Fruit fly (Drosophila melanogaster) whole organism, embryonic: ENCODE data around the gene CG5225.
A peak's percentile ranks its signal among the peaks of the same experiment; 100 is the strongest.

Experiments
- Awh ChIP-seq: fragments of 200-800 bp; sonication (Bioruptor generic); IDR thresholded peaks from 2 replicates; pipeline ENCODE4, ENCODE4 v1.3.6; 2022; ENCODE audit warnings: missing biosample characterization, missing genetic modification characterization
- BEAF-32 ChIP-seq: fragments of 200-800 bp; sonication (Bioruptor generic); optimal IDR thresholded peaks from 3 replicates; lab custom pipeline; 2017; ENCODE audit warnings: missing biosample characterization, missing genetic modification characterization, mild to moderate bottlenecking, moderate library complexity, missing genetic modification reagents
- CG12219 ChIP-seq: fragments of 200-800 bp; sonication (Bioruptor generic); optimal IDR thresholded peaks from 3 replicates; lab custom pipeline; 2018; ENCODE audit warnings: missing biosample characterization, mild to moderate bottlenecking, missing genetic modification characterization
- CG13296 ChIP-seq: fragments of 200-800 bp; sonication (Bioruptor generic); optimal IDR thresholded peaks from 3 replicates; lab custom pipeline; 2018; ENCODE audit warnings: missing biosample characterization, mild to moderate bottlenecking, missing genetic modification characterization
- CG14014 ChIP-seq: fragments of 200-800 bp; sonication (Bioruptor generic); IDR thresholded peaks from 2 replicates; pipeline ENCODE4 v1.3.6; 2022; ENCODE audit warnings: missing biosample characterization, missing genetic modification characterization
- CG14050 ChIP-seq: fragments of 200-800 bp; sonication (Bioruptor generic); IDR thresholded peaks from 3 replicates; pipeline ENCODE4 v1.3.6; 2022; ENCODE audit warnings: missing biosample characterization, missing genetic modification characterization
- CG16779 ChIP-seq: fragments of 200-800 bp; sonication (Bioruptor generic); IDR thresholded peaks from 2 replicates; pipeline ENCODE4 v1.3.6; 2022; ENCODE audit warnings: missing biosample characterization, missing genetic modification characterization
- CG17612 ChIP-seq: fragments of 200-800 bp; sonication (Bioruptor generic); IDR thresholded peaks from 2 replicates; pipeline ENCODE4 v1.3.6; 2022; ENCODE audit warnings: missing biosample characterization, missing genetic modification characterization
- CG17912 ChIP-seq: fragments of 200-800 bp; sonication (Bioruptor generic); optimal IDR thresholded peaks from 2 replicates; lab custom pipeline; 2018; ENCODE audit warnings: missing biosample characterization, mild to moderate bottlenecking, missing genetic modification characterization
- CG18262 ChIP-seq: fragments of 200-800 bp; optimal IDR thresholded peaks from 3 replicates; lab custom pipeline; 2019; ENCODE audit warnings: missing biosample characterization, mild to moderate bottlenecking, missing genetic modification characterization, moderate library complexity
- CG18599 ChIP-seq: fragments of 200-800 bp; sonication (Bioruptor generic); optimal IDR thresholded peaks from 3 replicates; lab custom pipeline; 2017; ENCODE audit warnings: missing biosample characterization, missing genetic modification characterization, mild to moderate bottlenecking, moderate library complexity, missing genetic modification reagents
- CG30431 ChIP-seq: fragments of 200-800 bp; sonication (Bioruptor generic); optimal IDR thresholded peaks from 2 replicates; lab custom pipeline; 2017; ENCODE audit warnings: missing biosample characterization, missing genetic modification characterization
- CG31441 ChIP-seq: fragments of 200-800 bp; sonication (Bioruptor generic); IDR thresholded peaks from 2 replicates; pipeline ENCODE4 v1.3.6; 2022; ENCODE audit warnings: missing biosample characterization, missing genetic modification characterization
- CG3163 ChIP-seq: fragments of 200-800 bp; sonication (Bioruptor generic); optimal IDR thresholded peaks from 3 replicates; lab custom pipeline; 2016; ENCODE audit warnings: missing biosample characterization, missing genetic modification characterization
- CG32532 ChIP-seq: fragments of 200-800 bp; sonication (Bioruptor generic); IDR thresholded peaks from 2 replicates; pipeline ENCODE4 v1.3.6; 2022; ENCODE audit warnings: missing biosample characterization, missing genetic modification characterization
- CG6272 ChIP-seq: fragments of 200-800 bp; sonication (Bioruptor generic); IDR thresholded peaks from 2 replicates; pipeline ENCODE4 v1.3.6; 2022; ENCODE audit warnings: missing biosample characterization, missing genetic modification characterization
- CG6813 ChIP-seq: fragments of 200-800 bp; sonication (Bioruptor generic); optimal IDR thresholded peaks from 2 replicates; lab custom pipeline; 2017; ENCODE audit warnings: missing biosample characterization, missing genetic modification characterization, mild to moderate bottlenecking, moderate library complexity, missing genetic modification reagents
- CG7987 ChIP-seq: fragments of 200-800 bp; sonication (Bioruptor generic); optimal IDR thresholded peaks from 2 replicates; lab custom pipeline; 2018; ENCODE audit warnings: missing biosample characterization, mild to moderate bottlenecking, missing genetic modification characterization, moderate library complexity
- CG8089 ChIP-seq: fragments of 200-800 bp; sonication (Bioruptor generic); optimal IDR thresholded peaks from 3 replicates; lab custom pipeline; 2016; ENCODE audit warnings: missing biosample characterization, missing genetic modification characterization
- CG9797 ChIP-seq: fragments of 200-800 bp; sonication (Bioruptor generic); optimal IDR thresholded peaks from 3 replicates; lab custom pipeline; 2018; ENCODE audit warnings: missing biosample characterization, mild to moderate bottlenecking, missing genetic modification characterization
- Chrac-16 ChIP-seq: fragments of 200-800 bp; sonication (Bioruptor generic); optimal IDR thresholded peaks from 3 replicates; lab custom pipeline; 2016; ENCODE audit warnings: missing biosample characterization, missing genetic modification characterization
- H15 ChIP-seq: fragments of 200-800 bp; sonication (Bioruptor generic); IDR thresholded peaks from 3 replicates; pipeline ENCODE4 v1.3.6; 2022; ENCODE audit warnings: missing biosample characterization, missing genetic modification characterization
- HLH4C ChIP-seq: fragments of 200-800 bp; sonication (Bioruptor generic); IDR thresholded peaks from 3 replicates; pipeline ENCODE4 v1.3.6; 2022; ENCODE audit warnings: missing biosample characterization, missing genetic modification characterization; ENCODE audit not compliant: partially characterized antibody
- Hsf ChIP-seq: fragments of 200-800 bp; sonication (Bioruptor generic); optimal IDR thresholded peaks from 3 replicates; lab custom pipeline; 2016; ENCODE audit warnings: missing biosample characterization, missing genetic modification characterization
- Jarid2 ChIP-seq: fragments of 200-800 bp; sonication (Bioruptor generic); optimal IDR thresholded peaks from 3 replicates; lab custom pipeline; 2017; ENCODE audit warnings: mild to moderate bottlenecking, missing biosample characterization, missing genetic modification reagents, missing genetic modification characterization
- Med ChIP-seq: fragments of 200-800 bp; sonication (Bioruptor generic); peaks from one replicate; lab custom pipeline; 2016; ENCODE audit warnings: missing biosample characterization, missing genetic modification characterization, mild to moderate bottlenecking, inconsistent platforms, moderate library complexity
- Nf-YC ChIP-seq: fragments of 200-800 bp; optimal IDR thresholded peaks from 3 replicates; lab custom pipeline; 2019; ENCODE audit warnings: missing biosample characterization, mild to moderate bottlenecking, missing genetic modification characterization, moderate library complexity
- Oli ChIP-seq: fragments of 200-800 bp; sonication (Bioruptor generic); optimal IDR thresholded peaks from 2 replicates; lab custom pipeline; 2018; ENCODE audit warnings: missing biosample characterization, mild to moderate bottlenecking, missing genetic modification characterization, moderate library complexity
- Scr ChIP-seq: fragments of 200-800 bp; sonication (Bioruptor generic); IDR thresholded peaks from 2 replicates; pipeline ENCODE4 v1.3.6; 2022; ENCODE audit warnings: missing biosample characterization, missing genetic modification characterization; ENCODE audit not compliant: partially characterized antibody
- Stat92E ChIP-seq, 3 experiments: fragments of >200 bp in 2 of 3; fragments of 200-800 bp in 1 of 3; sonication (Bioruptor generic) in 1 of 3; optimal IDR thresholded peaks; 2 replicates each; lab custom pipeline; 2017 to 2019; ENCODE audit warnings: missing biosample characterization in 3 of 3, missing genetic modification characterization in 3 of 3, mild to moderate bottlenecking in 1 of 3, moderate library complexity in 1 of 3
- Taf1 ChIP-seq: fragments of 200-800 bp; sonication (Bioruptor generic); IDR thresholded peaks from 2 replicates; pipeline ENCODE4 v1.3.6; 2022; ENCODE audit warnings: missing biosample characterization, missing genetic modification characterization
- ab ChIP-seq: fragments of 200-800 bp; sonication (Bioruptor generic); optimal IDR thresholded peaks from 2 replicates; lab custom pipeline; 2016; ENCODE audit warnings: missing biosample characterization, missing genetic modification characterization
- ac ChIP-seq: fragments of 200-800 bp; sonication (Bioruptor generic); optimal IDR thresholded peaks from 3 replicates; lab custom pipeline; 2017; ENCODE audit warnings: missing biosample characterization, mild to moderate bottlenecking, missing genetic modification characterization
- amos ChIP-seq: fragments of 200-800 bp; sonication (Bioruptor generic); IDR thresholded peaks from 2 replicates; pipeline ENCODE4 v1.3.6; 2022; ENCODE audit warnings: missing biosample characterization, missing genetic modification characterization; ENCODE audit not compliant: partially characterized antibody
- chm ChIP-seq: fragments of 200-800 bp; sonication (Bioruptor generic); IDR thresholded peaks from 2 replicates; pipeline ENCODE4 v1.3.6; 2022; ENCODE audit warnings: missing biosample characterization, missing genetic modification characterization
- dm ChIP-seq: fragments of 200-800 bp; sonication (Bioruptor generic); optimal IDR thresholded peaks from 3 replicates; lab custom pipeline; 2016; ENCODE audit warnings: missing biosample characterization, missing genetic modification characterization
- fd64A ChIP-seq: fragments of 200-800 bp; sonication (Bioruptor generic); optimal IDR thresholded peaks from 3 replicates; lab custom pipeline; 2018; ENCODE audit warnings: missing biosample characterization, mild to moderate bottlenecking, missing genetic modification characterization
- fru ChIP-seq: fragments of >200 bp; optimal IDR thresholded peaks from 2 replicates; lab custom pipeline; 2017
- ham ChIP-seq: fragments of 200-800 bp; sonication (Bioruptor generic); IDR thresholded peaks from 2 replicates; pipeline ENCODE4 v1.3.6; 2022; ENCODE audit warnings: missing biosample characterization, missing genetic modification characterization
- lov ChIP-seq, 2 experiments: fragments of 200-800 bp in 1 of 2; fragments of >200 bp in 1 of 2; sonication (Bioruptor generic) in 1 of 2; IDR thresholded peaks in 1 of 2; optimal IDR thresholded peaks in 1 of 2; 2 replicates in 1 of 2; 3 replicates in 1 of 2; pipeline versions ENCODE4 v1.3.6 to Lab custom; 2017 to 2022; ENCODE audit warnings: missing biosample characterization in 1 of 2, missing genetic modification characterization in 1 of 2
- maf-S ChIP-seq: fragments of 200-800 bp; sonication (Bioruptor generic); optimal IDR thresholded peaks from 2 replicates; lab custom pipeline; 2016; ENCODE audit warnings: missing biosample characterization, missing genetic modification characterization
- nom ChIP-seq: fragments of 200-800 bp; sonication (Bioruptor generic); optimal IDR thresholded peaks from 2 replicates; lab custom pipeline; 2017; ENCODE audit warnings: missing biosample characterization, missing genetic modification characterization, mild to moderate bottlenecking, moderate library complexity, missing genetic modification reagents
- p53 ChIP-seq: fragments of 200-800 bp; sonication (Bioruptor generic); optimal IDR thresholded peaks from 2 replicates; lab custom pipeline; 2016; ENCODE audit warnings: missing biosample characterization, missing genetic modification characterization
- sisA ChIP-seq: fragments of 200-800 bp; sonication (Bioruptor generic); IDR thresholded peaks from 2 replicates; pipeline ENCODE4 v1.3.6; 2022; ENCODE audit warnings: missing biosample characterization, missing genetic modification characterization
- sob ChIP-seq: fragments of 200-800 bp; sonication (Bioruptor generic); IDR thresholded peaks from 2 replicates; pipeline ENCODE4 v1.3.6; 2022; ENCODE audit warnings: missing biosample characterization, missing genetic modification characterization
- stwl ChIP-seq: fragments of 200-800 bp; sonication (Bioruptor generic); optimal IDR thresholded peaks from 3 replicates; lab custom pipeline; 2018; ENCODE audit warnings: missing biosample characterization, mild to moderate bottlenecking, missing genetic modification characterization, moderate library complexity
- unpg ChIP-seq: fragments of 200-800 bp; sonication (Bioruptor generic); optimal IDR thresholded peaks from 3 replicates; lab custom pipeline; 2018; ENCODE audit warnings: missing biosample characterization, mild to moderate bottlenecking, missing genetic modification characterization, moderate library complexity
- zfh1 ChIP-seq: fragments of 200-800 bp; sonication (Bioruptor generic); IDR thresholded peaks from 3 replicates; pipeline ENCODE4 v1.3.6; 2022; ENCODE audit warnings: missing biosample characterization, missing genetic modification characterization
- zfh2 ChIP-seq: fragments of 200-800 bp; sonication (Bioruptor generic); optimal IDR thresholded peaks from 2 replicates; lab custom pipeline; 2016; ENCODE audit warnings: missing biosample characterization, missing genetic modification characterization

The CG5225 gene

DNA sequence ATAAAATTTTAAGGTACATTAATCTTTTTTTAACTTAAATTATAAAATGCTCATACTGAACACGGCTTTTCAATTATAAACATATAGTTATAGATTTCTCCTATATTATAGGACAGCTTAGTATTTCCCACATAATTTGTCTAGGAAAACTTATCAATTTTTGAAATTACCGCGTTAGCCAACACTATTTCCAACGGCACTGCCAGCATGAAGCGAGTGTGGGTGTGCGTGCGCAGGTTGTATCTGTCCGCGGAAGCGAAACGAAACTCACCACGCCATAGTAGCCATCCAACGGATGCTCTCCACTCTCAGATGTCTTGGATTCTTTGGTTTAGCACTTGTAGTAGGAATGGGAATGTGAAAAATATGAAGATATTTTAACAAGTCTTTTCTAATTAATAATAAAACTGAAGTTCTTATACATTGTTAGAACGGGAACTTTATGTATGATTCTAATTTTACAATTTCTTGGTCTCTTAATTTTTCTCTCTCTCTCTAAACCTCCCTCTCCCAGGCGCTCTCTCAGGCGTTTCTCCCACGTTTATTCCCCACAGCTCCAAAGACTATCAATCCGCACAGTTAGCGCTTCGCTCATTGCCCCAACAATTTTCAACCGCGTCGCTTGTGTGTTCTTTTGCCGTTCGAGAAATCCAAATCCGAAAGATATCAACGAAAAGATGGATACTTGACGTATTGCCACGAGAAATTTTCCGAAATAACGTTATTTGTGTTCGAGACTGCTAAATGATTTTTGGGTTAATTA is 25.1 kb downstream of the CG5225 start, which contains the start of gene Dad (continued):
- TF ChIP-seq HLH4C (GFP tag; lab: Robert Waterston, UW) (no peak), Oli (no peak), CG17612 (GFP tag; lab: Robert Waterston, UW) (no peak), CG30431 (GFP tag; lab: Kevin White, UChicago) (no peak), H15 (GFP tag; lab: Robert Waterston, UW) (no peak), CG17912 (GFP tag; lab: Kevin White, UChicago) (no peak), CG3163 (peak; percentile 34), CG31441 (GFP tag; lab: Robert Waterston, UW) (no peak), Awh (GFP tag; lab: Robert Waterston, UW) (no peak), fru (lab: Kevin White, UChicago) (no peak), ac (GFP tag; lab: Kevin White, UChicago) (no peak), stwl (tag; lab: Kevin White, UChicago) (peak; percentile 92), ham (GFP tag; lab: Robert Waterston, UW) (no peak), Nf-YC (tag; lab: Kevin White, UChicago) (peak; percentile 17), Hsf (peak; percentile 8), CG14014 (GFP tag; lab: Robert Waterston, UW) (peak; percentile 14; the same call in 1 of the 2 replicates), BEAF-32 (peak; percentile 1), CG32532 (GFP tag; lab: Robert Waterston, UW) (peak; percentile 31; the same call in 1 of the 2 replicates), dm (no peak), Taf1 (GFP tag; lab: Robert Waterston, UW) (no peak), sob (GFP tag; lab: Robert Waterston, UW) (no peak), zfh2 (GFP tag; lab: Kevin White, UChicago) (no peak), chm (peak; percentile 83), CG6272 (GFP tag; lab: Robert Waterston, UW) (no peak), CG14050 (GFP tag; lab: Robert Waterston, UW) (no peak), zfh1 (0 out of 3 replicates have a peak, but pooled peaks have one; percentile 23), CG9797 (GFP tag; lab: Kevin White, UChicago) (no peak), CG18599 (GFP tag; lab: Kevin White, UChicago) (no peak), Med (peak; percentile 77), Jarid2 (GFP tag; lab: Kevin White, UChicago) (peak; percentile 94), Chrac-16 (no peak), sisA (no peak), CG8089 (GFP tag; lab: Kevin White, UChicago) (no peak), CG18262 (peak; percentile 8), ab (peak; percentile 16), lov (optimal IDR thresholded peaks at IDR 0.05; lab: Kevin White, UChicago) (no peak), lov (GFP tag; IDR thresholded peaks at IDR 0.05; lab: Robert Waterston, UW) (no peak), p53 (GFP tag; lab: Kevin White, UChicago) (no peak), nom (GFP tag; lab: Kevin White, UChicago) (peak; percentile 69), Stat92E (GFP tag; optimal IDR thresholded peaks at IDR 0.05; lab: Kevin White, UChicago) (peak in 1 of 3 experiments; percentile 52), CG16779 (GFP tag; lab: Robert Waterston, UW) (no peak), amos (GFP tag; lab: Robert Waterston, UW) (peak; percentile 15; the same call in 1 of the 2 replicates), fd64A (GFP tag; lab: Kevin White, UChicago) (no peak), CG13296 (GFP tag; lab: Kevin White, UChicago) (peak; percentile 29), unpg (GFP tag; lab: Kevin White, UChicago) (peak; percentile 32), Scr (GFP tag; lab: Robert Waterston, UW) (0 out of 2 replicates have a peak, but pooled peaks have one; percentile 38), CG7987 (peak; percentile 67), CG6813 (GFP tag; lab: Kevin White, UChicago) (no peak), maf-S (GFP tag; lab: Kevin White, UChicago) (no peak), CG12219 (peak; percentile 11)
